Worm (Caenorhabditis elegans) whole organism, young adult: ENCODE measurements around the gene E02H9.6.

Experiments used
- C17E4.6 ChIP-seq: fragments of 200-800 bp; sonication (Bioruptor generic); IDR thresholded peaks from 2 replicates; pipeline ENCODE4 v1.3.6; 2022; ENCODE audit warnings: missing genetic modification reagents, missing genetic modification characterization, missing compliant biosample characterization
- F33H1.4 ChIP-seq: fragments of 200-800 bp; sonication (Bioruptor generic); IDR thresholded peaks from 2 replicates; pipeline ENCODE4 v1.3.6; 2022; ENCODE audit warnings: missing genetic modification reagents, missing genetic modification characterization, missing compliant biosample characterization
- F57A8.1 ChIP-seq: fragments of 200-800 bp; sonication (Bioruptor generic); optimal IDR thresholded peaks from 2 replicates; lab custom pipeline; 2018; ENCODE audit warnings: mild to moderate bottlenecking, missing genetic modification characterization, moderate library complexity, missing compliant biosample characterization
- K11D2.4 ChIP-seq: fragments of 200-800 bp; sonication (Bioruptor generic); IDR thresholded peaks from 2 replicates; pipeline ENCODE4 v1.3.6; 2022; ENCODE audit warnings: missing genetic modification reagents, missing genetic modification characterization, missing compliant biosample characterization
- Y56A3A.18 ChIP-seq: fragments of 200-800 bp; sonication (Bioruptor generic); IDR thresholded peaks from 2 replicates; pipeline ENCODE4 v1.3.6; 2022; ENCODE audit warnings: missing genetic modification reagents, missing genetic modification characterization, missing compliant biosample characterization
- Y67H2A.10 ChIP-seq: fragments of 200-800 bp; sonication (Bioruptor generic); conservative IDR thresholded peaks from 2 replicates; pipeline ENCODE4 v1.3.6; 2022; ENCODE audit warnings: missing genetic modification reagents, missing genetic modification characterization, missing compliant biosample characterization
- ZK185.1 ChIP-seq: sonication (generic microtip); optimal IDR thresholded peaks from 2 replicates; lab custom pipeline; 2016; ENCODE audit warnings: mild to moderate bottlenecking, missing genetic modification characterization, missing compliant biosample characterization; ENCODE audit not compliant: poor library complexity, severe bottlenecking
- akir-1 ChIP-seq: fragments of 200-800 bp; sonication (Bioruptor generic); optimal IDR thresholded peaks from 2 replicates; lab custom pipeline; 2018; ENCODE audit warnings: mild to moderate bottlenecking, missing genetic modification characterization, moderate library complexity, missing compliant biosample characterization
- aptf-2 ChIP-seq: fragments of 200-800 bp; sonication (Bioruptor generic); conservative IDR thresholded peaks from 2 replicates; pipeline ENCODE4 v1.3.6; 2022; ENCODE audit warnings: missing genetic modification reagents, missing genetic modification characterization, missing compliant biosample characterization
- aptf-3 ChIP-seq: fragments of 200-800 bp; sonication (Bioruptor generic); IDR thresholded peaks from 2 replicates; pipeline ENCODE4 v1.3.6; 2022; ENCODE audit warnings: missing genetic modification characterization, missing compliant biosample characterization
- atf-7 ChIP-seq: sonication (generic microtip); optimal IDR thresholded peaks from 2 replicates; lab custom pipeline; 2017; ENCODE audit warnings: mild to moderate bottlenecking, missing genetic modification characterization, missing compliant biosample characterization
- bed-1 ChIP-seq: fragments of 200-800 bp; sonication (Bioruptor generic); IDR thresholded peaks from 2 replicates; pipeline ENCODE4 v1.3.6; 2022; ENCODE audit warnings: missing genetic modification reagents, missing genetic modification characterization, missing compliant biosample characterization
- cebp-1 ChIP-seq, 2 experiments: fragments of 200-800 bp in 1 of 2; sonication (Bioruptor generic) in 1 of 2; sonication (generic microtip) in 1 of 2; IDR thresholded peaks in 1 of 2; optimal IDR thresholded peaks in 1 of 2; 2 replicates each; pipeline versions ENCODE4 v1.3.6 to Lab custom; 2017 to 2022; ENCODE audit warnings: missing compliant biosample characterization in 2 of 2, missing genetic modification characterization in 2 of 2, mild to moderate bottlenecking in 1 of 2, missing genetic modification reagents in 1 of 2, moderate library complexity in 1 of 2
- ceh-100 ChIP-seq: fragments of 200-800 bp; sonication (Bioruptor generic); IDR thresholded peaks from 2 replicates; pipeline ENCODE4 v1.3.6; 2022; ENCODE audit warnings: missing genetic modification reagents, missing genetic modification characterization, missing compliant biosample characterization
- ceh-91 ChIP-seq: fragments of 200-800 bp; sonication (Bioruptor generic); IDR thresholded peaks from 2 replicates; pipeline ENCODE4 v1.3.6; 2022; ENCODE audit warnings: missing genetic modification reagents, missing genetic modification characterization, missing compliant biosample characterization
- chd-7 ChIP-seq: sonication (generic microtip); optimal IDR thresholded peaks from 2 replicates; lab custom pipeline; 2016; ENCODE audit warnings: mild to moderate bottlenecking, missing genetic modification characterization, moderate library complexity, missing compliant biosample characterization
- dpl-1 ChIP-seq: fragments of 150-350 bp; optimal IDR thresholded peaks from 2 replicates; lab custom pipeline; 2014; ENCODE audit warnings: missing biosample characterization, missing genetic modification reagents, missing genetic modification characterization
- egl-44 ChIP-seq: fragments of 200-800 bp; sonication (Bioruptor generic); IDR thresholded peaks from 2 replicates; pipeline ENCODE4 v1.3.6; 2022; ENCODE audit warnings: missing genetic modification reagents, missing genetic modification characterization, missing compliant biosample characterization
- ekl-4 ChIP-seq: fragments of 200-800 bp; sonication (Bioruptor generic); IDR thresholded peaks from 2 replicates; pipeline ENCODE4 v1.3.6; 2022; ENCODE audit warnings: missing genetic modification reagents, missing genetic modification characterization, missing compliant biosample characterization
- ets-4 ChIP-seq: fragments of 200-800 bp; sonication (Bioruptor generic); optimal IDR thresholded peaks from 2 replicates; lab custom pipeline; 2018; ENCODE audit warnings: mild to moderate bottlenecking, missing genetic modification characterization, missing compliant biosample characterization
- gei-17 ChIP-seq: fragments of 200-800 bp; sonication (Bioruptor generic); optimal IDR thresholded peaks from 2 replicates; lab custom pipeline; 2018; ENCODE audit warnings: mild to moderate bottlenecking, missing genetic modification characterization, missing compliant biosample characterization
- him-1 ChIP-seq: sonication (generic microtip); optimal IDR thresholded peaks from 2 replicates; lab custom pipeline; 2016; ENCODE audit warnings: missing genotype, missing genetic modification reagents, missing genetic modification characterization, missing compliant biosample characterization
- hlh-26 ChIP-seq: fragments of 200-800 bp; sonication (Bioruptor generic); conservative IDR thresholded peaks from 2 replicates; pipeline ENCODE4 v1.3.6; 2022; ENCODE audit warnings: missing genetic modification reagents, missing genetic modification characterization, missing compliant biosample characterization
- hsf-1 ChIP-seq: fragments of 200-800 bp; sonication (Bioruptor generic); IDR thresholded peaks from 2 replicates; pipeline ENCODE4 v1.3.6; 2022; ENCODE audit warnings: missing genetic modification reagents, missing genetic modification characterization, missing compliant biosample characterization
- lag-1 ChIP-seq: fragments of 200-800 bp; sonication (Bioruptor generic); IDR thresholded peaks from 2 replicates; pipeline ENCODE4 v1.3.6; 2022; ENCODE audit warnings: missing genetic modification reagents, missing genetic modification characterization, missing compliant biosample characterization
- let-607 ChIP-seq, 2 experiments: fragments of 200-800 bp in 1 of 2; sonication (Bioruptor generic) in 1 of 2; sonication (generic microtip) in 1 of 2; optimal IDR thresholded peaks; 2 replicates each; lab custom pipeline; 2016 to 2018; ENCODE audit warnings: mild to moderate bottlenecking in 2 of 2, missing compliant biosample characterization in 2 of 2, missing genetic modification characterization in 2 of 2, moderate library complexity in 2 of 2, missing genotype in 1 of 2
- lin-26 ChIP-seq: fragments of 200-800 bp; sonication (Bioruptor generic); IDR thresholded peaks from 2 replicates; pipeline ENCODE4 v1.3.6; 2022; ENCODE audit warnings: missing genetic modification reagents, missing genetic modification characterization, missing compliant biosample characterization
- lin-54 ChIP-seq: fragments of 200-800 bp; sonication (Bioruptor generic); optimal IDR thresholded peaks from 2 replicates; lab custom pipeline; 2018; ENCODE audit warnings: mild to moderate bottlenecking, missing genetic modification characterization, missing compliant biosample characterization
- madf-10 ChIP-seq: sonication (generic microtip); optimal IDR thresholded peaks from 2 replicates; lab custom pipeline; 2016; ENCODE audit warnings: mild to moderate bottlenecking, missing genetic modification characterization, missing compliant biosample characterization
- madf-3 ChIP-seq: fragments of 200-800 bp; sonication (Bioruptor generic); IDR thresholded peaks from 2 replicates; pipeline ENCODE4 v1.3.6; 2022; ENCODE audit warnings: missing genetic modification reagents, missing genetic modification characterization, missing compliant biosample characterization
- madf-6 ChIP-seq: fragments of 200-800 bp; sonication (Bioruptor generic); IDR thresholded peaks from 2 replicates; pipeline ENCODE4 v1.3.6; 2022; ENCODE audit warnings: missing genetic modification reagents, missing genetic modification characterization, missing compliant biosample characterization
- mcd-1 ChIP-seq: fragments of 200-800 bp; sonication (Bioruptor generic); IDR thresholded peaks from 2 replicates; pipeline ENCODE4 v1.3.6; 2022; ENCODE audit warnings: missing genetic modification reagents, missing genetic modification characterization, missing compliant biosample characterization
- mes-4 ChIP-seq: sonication (generic microtip); optimal IDR thresholded peaks from 2 replicates; lab custom pipeline; 2016; ENCODE audit warnings: missing genotype, missing genetic modification characterization, missing compliant biosample characterization
- nfya-2 ChIP-seq: fragments of 200-800 bp; sonication (Bioruptor generic); IDR thresholded peaks from 2 replicates; pipeline ENCODE4 v1.3.6; 2022; ENCODE audit warnings: missing genetic modification reagents, missing genetic modification characterization, missing compliant biosample characterization
- nhr-179 ChIP-seq: sonication (generic microtip); optimal IDR thresholded peaks from 2 replicates; lab custom pipeline; 2016; ENCODE audit warnings: mild to moderate bottlenecking, missing genetic modification characterization, missing compliant biosample characterization
- nhr-80 ChIP-seq: sonication (generic microtip); optimal IDR thresholded peaks from 2 replicates; lab custom pipeline; 2016; ENCODE audit warnings: missing genetic modification characterization, missing compliant biosample characterization
- rcor-1 ChIP-seq: fragments of 200-800 bp; sonication (Bioruptor generic); IDR thresholded peaks from 2 replicates; pipeline ENCODE4 v1.3.6; 2022; ENCODE audit warnings: missing genetic modification reagents, missing genetic modification characterization, missing compliant biosample characterization
- sdz-38 ChIP-seq: sonication (generic microtip); optimal IDR thresholded peaks from 2 replicates; lab custom pipeline; 2016; ENCODE audit warnings: missing genotype, missing genetic modification characterization, missing compliant biosample characterization
- sea-2 ChIP-seq: fragments of 200-800 bp; sonication (Bioruptor generic); IDR thresholded peaks from 2 replicates; pipeline ENCODE4 v1.3.6; 2022; ENCODE audit warnings: missing genetic modification characterization, missing compliant biosample characterization
- snpc-1.3 ChIP-seq: sonication (generic microtip); optimal IDR thresholded peaks from 2 replicates; lab custom pipeline; 2017; ENCODE audit warnings: missing genetic modification characterization, mild to moderate bottlenecking, missing compliant biosample characterization, antibody characterized with exemption, moderate library complexity, missing genotype, missing genetic modification reagents; ENCODE audit not compliant: insufficient read depth
- somi-1 ChIP-seq: fragments of 200-800 bp; sonication (Bioruptor generic); optimal IDR thresholded peaks from 2 replicates; lab custom pipeline; 2018; ENCODE audit warnings: mild to moderate bottlenecking, missing genetic modification characterization, missing compliant biosample characterization
- tbx-9 ChIP-seq: sonication (generic microtip); optimal IDR thresholded peaks from 2 replicates; lab custom pipeline; 2016; ENCODE audit warnings: borderline replicate concordance, missing genetic modification characterization, inconsistent platforms, missing compliant biosample characterization
- tlf-1 ChIP-seq: fragments of 200-800 bp; sonication (Bioruptor generic); optimal IDR thresholded peaks from 2 replicates; lab custom pipeline; 2018; ENCODE audit warnings: mild to moderate bottlenecking, missing genetic modification characterization, missing compliant biosample characterization
- unc-130 ChIP-seq: sonication (generic microtip); optimal IDR thresholded peaks from 2 replicates; lab custom pipeline; 2016; ENCODE audit warnings: missing genetic modification reagents, missing genetic modification characterization, missing compliant biosample characterization
- zim-3 ChIP-seq: sonication (generic microtip); optimal IDR thresholded peaks from 2 replicates; lab custom pipeline; 2017; ENCODE audit warnings: mild to moderate bottlenecking, missing genetic modification characterization, moderate library complexity, missing compliant biosample characterization
- ztf-18 ChIP-seq: sonication (generic microtip); optimal IDR thresholded peaks from 2 replicates; lab custom pipeline; 2016; ENCODE audit warnings: missing genotype, mild to moderate bottlenecking, missing genetic modification characterization, missing compliant biosample characterization
- ztf-28 ChIP-seq: fragments of 200-800 bp; sonication (Bioruptor generic); IDR thresholded peaks from 2 replicates; pipeline ENCODE4 v1.3.6; 2022; ENCODE audit warnings: missing genetic modification reagents, missing genetic modification characterization, missing compliant biosample characterization
- ztf-3 ChIP-seq: fragments of 200-800 bp; sonication (Bioruptor generic); optimal IDR thresholded peaks from 2 replicates; lab custom pipeline; 2018; ENCODE audit warnings: mild to moderate bottlenecking, missing genetic modification characterization, missing compliant biosample characterization

The E02H9.6 gene

ce11 chrIII:2418159-2418658, 17.7 kb upstream of the E02H9.6 start, which contains the start of the genes W04B5.5 and W04B5.3 (continued):
- TF ChIP-seq snpc-1.3 (tag; lab: Kevin White, UChicago) (no peak), him-1 (tag; lab: Kevin White, UChicago) (no peak), sea-2 (GFP tag; lab: Robert Waterston, UW) (no peak), tbx-9 (tag; lab: Kevin White, UChicago) (no peak), mes-4 (no peak), C17E4.6 (GFP tag; lab: Robert Waterston, UW) (no peak), tlf-1 (peak; percentile 19), ets-4 (no peak), aptf-3 (GFP tag; lab: Robert Waterston, UW) (no peak), lag-1 (GFP tag; lab: Robert Waterston, UW) (no peak), gei-17 (GFP tag; lab: Kevin White, UChicago) (no peak), bed-1 (no peak), F33H1.4 (GFP tag; lab: Robert Waterston, UW) (peak; percentile 52), ztf-18 (tag; lab: Kevin White, UChicago) (no peak), madf-10 (tag; lab: Kevin White, UChicago) (no peak), nfya-2 (GFP tag; lab: Robert Waterston, UW) (no peak), ceh-91 (GFP tag; lab: Robert Waterston, UW) (no peak), madf-3 (GFP tag; lab: Robert Waterston, UW) (no peak), egl-44 (GFP tag; lab: Robert Waterston, UW) (no peak), mcd-1 (GFP tag; lab: Robert Waterston, UW) (peak; percentile 73), nhr-80 (peak; percentile 29), somi-1 (GFP tag; lab: Kevin White, UChicago) (no peak), Y67H2A.10 (GFP tag; lab: Robert Waterston, UW) (no peak), zim-3 (tag; lab: Kevin White, UChicago) (no peak), chd-7 (tag; lab: Kevin White, UChicago) (no peak), nhr-179 (tag; lab: Kevin White, UChicago) (no peak), dpl-1 (GFP tag; lab: Kevin White, UChicago) (peak; percentile 80), K11D2.4 (GFP tag; lab: Robert Waterston, UW) (no peak), Y56A3A.18 (no peak), ztf-3 (GFP tag; lab: Kevin White, UChicago) (no peak), akir-1 (no peak), unc-130 (GFP tag; lab: Kevin White, UChicago) (no peak), lin-54 (GFP tag; lab: Kevin White, UChicago) (peak; percentile 94), hlh-26 (GFP tag; lab: Robert Waterston, UW) (no peak), hsf-1 (GFP tag; lab: Robert Waterston, UW) (peak; percentile 38; the same call in 1 of the 2 replicates), sdz-38 (no peak), ztf-28 (GFP tag; lab: Robert Waterston, UW) (no peak), lin-26 (GFP tag; lab: Robert Waterston, UW) (no peak), ekl-4 (no peak), ceh-100 (no peak), let-607 (tag; optimal IDR thresholded peaks at IDR 0.05; lab: Kevin White, UChicago) (peak in 1 of 2 experiments; percentile 26), ZK185.1 (no peak), atf-7 (tag; lab: Kevin White, UChicago) (no peak), F57A8.1 (GFP tag; lab: Kevin White, UChicago) (no peak), madf-6 (GFP tag; lab: Robert Waterston, UW) (peak; percentile 68), aptf-2 (GFP tag; lab: Robert Waterston, UW) (no peak), rcor-1 (GFP tag; lab: Robert Waterston, UW) (0 out of 2 replicates have a peak, but pooled peaks have one; percentile 12), cebp-1 (GFP tag; IDR thresholded peaks at IDR 0.05; lab: Robert Waterston, UW) (0 out of 2 replicates have a peak, but pooled peaks have one; percentile 24), cebp-1 (tag; optimal IDR thresholded peaks at IDR 0.05; lab: Kevin White, UChicago) (peak; percentile 61)
